Worm (Caenorhabditis elegans): ENCODE results near the gene C06C3.3.

Gene C06C3.3

DNA sequence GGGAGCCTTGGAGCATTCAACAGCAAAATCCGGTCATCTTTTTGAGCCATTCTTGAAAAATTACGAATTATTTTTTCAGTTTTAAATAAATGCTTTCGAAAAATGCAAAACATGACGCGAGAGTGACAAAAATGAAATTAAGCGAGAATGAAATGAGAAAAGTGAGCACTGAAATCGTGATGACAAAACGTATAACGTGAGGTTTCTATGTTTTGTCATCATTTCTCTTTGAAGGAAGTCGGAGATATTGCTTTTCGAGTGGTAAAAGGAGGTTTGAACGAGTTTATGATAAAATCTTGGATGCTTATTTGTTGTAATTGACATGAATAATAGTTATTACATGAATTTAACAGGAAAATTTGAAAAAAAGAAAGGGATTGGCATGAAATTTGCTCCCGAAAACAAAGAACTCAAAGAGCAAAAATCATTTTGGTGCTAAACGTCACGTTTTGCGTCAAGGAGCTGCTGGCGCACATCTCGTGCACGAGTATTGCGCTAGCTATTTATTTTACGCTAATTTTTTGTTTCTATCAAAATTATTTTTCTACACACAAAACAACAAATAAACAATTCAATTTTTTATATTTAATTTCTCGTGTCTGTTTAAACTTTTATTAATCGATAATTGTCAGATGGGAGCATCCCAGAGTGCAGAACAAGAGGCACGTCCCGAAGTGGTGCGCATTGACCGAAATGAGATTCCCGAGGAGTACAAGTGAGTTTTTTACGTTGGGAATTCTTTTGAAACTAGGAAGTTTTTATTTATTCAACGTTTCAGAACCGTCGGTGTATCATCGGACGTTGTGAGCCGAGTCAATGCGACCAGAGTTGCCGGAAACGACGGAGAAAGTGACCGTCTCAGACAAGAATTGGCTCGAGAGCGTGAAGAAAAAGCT lies 44.3 kb upstream of the C06C3.3 start, which contains the start of the genes gss-1 and chch-3 (continued):
- no peak for TF ChIP-seq B0336.3 (GFP tag; IDR thresholded peaks at IDR 0.05)
- TF ChIP-seq atf-7 (tag; optimal IDR thresholded peaks at IDR 0.05), result no peak
- TF ChIP-seq ceh-91 (GFP tag; IDR thresholded peaks at IDR 0.05), result no peak
- TF ChIP-seq F55B11.4 (tag; optimal IDR thresholded peaks at IDR 0.05; ENCODE audit: borderline replicate concordance, insufficient read depth), result no peak
- no peak for TF ChIP-seq let-607 (tag; optimal IDR thresholded peaks at IDR 0.05)
- no peak for TF ChIP-seq C06A6.2 (GFP tag; conservative IDR thresholded peaks at IDR 0.05)
- TF ChIP-seq Y79H2A.3 (GFP tag; conservative IDR thresholded peaks at IDR 0.05), result no peak
- TF ChIP-seq madf-3 (GFP tag; IDR thresholded peaks at IDR 0.05), result no peak
- no peak for TF ChIP-seq lsy-27 (tag; optimal IDR thresholded peaks at IDR 0.05; ENCODE audit: borderline replicate concordance, insufficient read depth)
- peak; percentile 51 for TF ChIP-seq madf-6 (GFP tag; IDR thresholded peaks at IDR 0.05)
- TF ChIP-seq ceh-58 (GFP tag; IDR thresholded peaks at IDR 0.05), result no peak
- no peak for TF ChIP-seq gei-17 (GFP tag; optimal IDR thresholded peaks at IDR 0.05)
- no peak for TF ChIP-seq nhr-120 (GFP tag; IDR thresholded peaks at IDR 0.05)
- no peak for TF ChIP-seq attf-3 (GFP tag; conservative IDR thresholded peaks at IDR 0.05)
- no peak for TF ChIP-seq madf-10 (tag; optimal IDR thresholded peaks at IDR 0.05)
- TF ChIP-seq Y95B8A.8 (GFP tag; IDR thresholded peaks at IDR 0.05), result no peak
- no peak for TF ChIP-seq nhr-27 (tag; optimal IDR thresholded peaks at IDR 0.05)
- TF ChIP-seq F37B4.10 (GFP tag; IDR thresholded peaks at IDR 0.05), result no peak
- no peak for TF ChIP-seq ztf-28 (GFP tag; IDR thresholded peaks at IDR 0.05)
- TF ChIP-seq K11D2.4 (GFP tag; IDR thresholded peaks at IDR 0.05), result peak; percentile 23; the same call in 1 of the 2 replicates
- TF ChIP-seq snpc-1.1 (tag; optimal IDR thresholded peaks at IDR 0.05; ENCODE audit: insufficient read depth), result no peak
- peak; percentile 52 for TF ChIP-seq F33H1.4 (GFP tag; IDR thresholded peaks at IDR 0.05)
- peak; percentile 22 for TF ChIP-seq lsl-1 (GFP tag; optimal IDR thresholded peaks at IDR 0.05)
- no peak for TF ChIP-seq pbrm-1 (GFP tag; IDR thresholded peaks at IDR 0.05)
- no peak for TF ChIP-seq athp-1 (tag; optimal IDR thresholded peaks at IDR 0.05)
- TF ChIP-seq egrh-3 (GFP tag; IDR thresholded peaks at IDR 0.05), result no peak
- TF ChIP-seq Y56A3A.18 (GFP tag; IDR thresholded peaks at IDR 0.05), result no peak
- TF ChIP-seq snpc-4 (GFP tag; optimal IDR thresholded peaks at IDR 0.05), result no peak
- peak in 1 of 4 experiments; percentile 21 for TF ChIP-seq snpc-4 (tag; optimal IDR thresholded peaks at IDR 0.05)
- no peak for TF ChIP-seq B0261.1 (tag; optimal IDR thresholded peaks at IDR 0.05)
- TF ChIP-seq nhr-179 (tag; optimal IDR thresholded peaks at IDR 0.05), result no peak
- no peak for TF ChIP-seq repo-1 (tag; optimal IDR thresholded peaks at IDR 0.05)
- TF ChIP-seq attf-5 (GFP tag; optimal IDR thresholded peaks at IDR 0.05), result peak; percentile 32
- TF ChIP-seq F22D6.2 (tag; optimal IDR thresholded peaks at IDR 0.05), result no peak
- no peak for TF ChIP-seq sea-2 (GFP tag; IDR thresholded peaks at IDR 0.05)
- no peak for TF ChIP-seq F57A8.1 (GFP tag; optimal IDR thresholded peaks at IDR 0.05)
- TF ChIP-seq C17E4.6 (GFP tag; IDR thresholded peaks at IDR 0.05), result no peak
- TF ChIP-seq ceh-40 (GFP tag; IDR thresholded peaks at IDR 0.05), result no peak
- no peak for TF ChIP-seq snpc-1.3 (tag; optimal IDR thresholded peaks at IDR 0.05; ENCODE audit: insufficient read depth)
- no peak for TF ChIP-seq T26A5.8 (tag; optimal IDR thresholded peaks at IDR 0.05)
- TF ChIP-seq dox-1 (GFP tag; IDR thresholded peaks at IDR 0.05), result peak; percentile 53
- no peak for TF ChIP-seq mes-4 (tag; optimal IDR thresholded peaks at IDR 0.05)
- TF ChIP-seq madf-8 (GFP tag; conservative IDR thresholded peaks at IDR 0.05), result no peak
- no peak for TF ChIP-seq mxl-1 (tag; optimal IDR thresholded peaks at IDR 0.05)
- no peak for TF ChIP-seq hmg-20 (GFP tag; IDR thresholded peaks at IDR 0.05)
- TF ChIP-seq let-526 (GFP tag; IDR thresholded peaks at IDR 0.05), result no peak
- no peak for TF ChIP-seq ztf-6 (GFP tag; IDR thresholded peaks at IDR 0.05)
